Fruit fly (Drosophila melanogaster): Measurements from ENCODE around the gene SPE.

SPE gene

DNA sequence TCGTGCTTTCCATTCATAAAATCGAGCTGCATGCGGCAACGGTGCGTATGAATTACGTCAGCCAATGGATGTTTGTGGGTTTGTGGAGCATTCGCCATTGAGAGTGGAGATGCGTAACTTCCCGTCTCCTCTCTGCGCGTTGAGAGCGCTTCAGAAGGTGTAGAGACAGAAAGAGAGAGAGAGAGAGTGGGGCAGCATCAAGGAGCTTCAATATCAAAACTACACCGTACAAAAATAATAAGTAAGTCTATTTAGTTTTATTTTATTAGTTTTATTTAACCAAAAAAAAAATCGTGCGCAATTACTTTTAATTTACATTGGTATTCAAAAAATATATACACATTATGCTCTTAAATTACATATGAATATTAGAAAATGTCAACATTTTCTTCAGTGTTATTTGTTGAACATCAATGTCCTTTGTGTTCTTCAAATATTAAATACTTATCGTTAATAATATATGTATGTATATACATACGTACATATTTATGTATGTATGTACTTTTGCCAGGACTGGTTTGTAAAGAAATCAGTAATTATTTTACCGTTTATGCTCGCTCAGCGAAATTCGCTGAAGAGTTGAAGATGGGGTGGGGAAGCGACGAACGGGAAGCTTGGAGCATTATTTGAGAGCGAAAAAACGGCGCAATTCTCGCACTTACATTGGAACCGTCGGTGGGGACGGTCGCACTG lies 36.8 kb downstream of the SPE start, which contains the start of gene CG10365 (continued):
- peak; percentile 91 for TF ChIP-seq CG32532 (GFP tag; IDR thresholded peaks at IDR 0.05)
- no peak for TF ChIP-seq CG17802 (tag; optimal IDR thresholded peaks at IDR 0.05)
- peak; percentile 75 for TF ChIP-seq klu (GFP tag; IDR thresholded peaks at IDR 0.05)
- peak; percentile 78 for TF ChIP-seq CG11247 (GFP tag; IDR thresholded peaks at IDR 0.05)

DNA sequence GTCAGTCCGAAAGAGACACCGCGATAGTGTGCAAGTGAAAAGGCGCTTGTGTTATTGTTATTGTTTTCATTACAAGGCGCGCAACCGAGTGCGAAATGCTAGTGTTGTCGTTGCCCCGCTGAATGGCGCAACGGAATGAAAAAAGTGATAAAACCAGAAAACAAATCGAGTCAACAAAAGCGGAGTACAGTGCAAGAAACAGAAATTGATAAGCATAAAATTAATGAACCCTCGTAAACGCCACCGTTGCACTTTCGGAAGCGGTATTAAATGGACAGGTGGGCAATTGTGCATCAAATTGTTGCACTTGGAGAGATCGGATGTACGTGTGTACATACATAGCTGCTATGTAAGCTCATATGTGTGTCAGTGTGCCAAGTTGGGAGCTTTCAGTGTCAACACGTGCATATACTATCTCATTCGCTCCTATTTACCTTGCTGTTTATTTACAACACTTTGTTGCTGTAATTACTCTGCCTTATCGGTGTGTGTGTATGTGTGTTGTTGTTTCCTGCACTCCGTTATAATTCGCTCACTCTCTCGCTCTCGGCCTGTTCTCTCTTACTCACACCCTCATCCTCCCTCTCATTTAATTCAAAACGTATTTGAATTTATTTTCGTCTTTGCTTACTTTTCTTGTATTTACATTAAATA lies 37.5 kb downstream of the SPE start:
- TF ChIP-seq CrebB (tag; optimal IDR thresholded peaks at IDR 0.05) = peak; percentile 48
- TF ChIP-seq CG9817 (tag; optimal IDR thresholded peaks at IDR 0.05) = peak; percentile 7
- no peak for TF ChIP-seq Atf3 (GFP tag; optimal IDR thresholded peaks at IDR 0.05)
- no peak for TF ChIP-seq CG4404 (GFP tag; IDR thresholded peaks at IDR 0.05)
- TF ChIP-seq CG8281 (tag; optimal IDR thresholded peaks at IDR 0.05) = peak; percentile 52
- TF ChIP-seq grau (tag; optimal IDR thresholded peaks at IDR 0.05) = no peak
- TF ChIP-seq CG11456 (GFP tag; IDR thresholded peaks at IDR 0.05) = 0 out of 3 replicates have a peak, but pooled peaks have one; percentile 59
- TF ChIP-seq tgo (GFP tag; IDR thresholded peaks at IDR 0.05) = peak; percentile 50; the same call in 2 of the 3 replicates
- peak; percentile 38; the same call in 1 of the 2 replicates for TF ChIP-seq seq (GFP tag; IDR thresholded peaks at IDR 0.05)
- no peak for TF ChIP-seq CG10366 (GFP tag; IDR thresholded peaks at IDR 0.05)
- peak; percentile 42 for TF ChIP-seq CG1603 (tag; optimal IDR thresholded peaks at IDR 0.05)
- peak; percentile 84 for TF ChIP-seq CG17359 (tag; optimal IDR thresholded peaks at IDR 0.05)
- peak in 1 of 2 experiments; percentile 32 for TF ChIP-seq insv (GFP tag; optimal IDR thresholded peaks at IDR 0.05)
- TF ChIP-seq CG6654 (GFP tag; optimal IDR thresholded peaks at IDR 0.05) = no peak
- 0 out of 3 replicates have a peak, but pooled peaks have one; percentile 42 for TF ChIP-seq CG2199 (GFP tag; IDR thresholded peaks at IDR 0.05)
- peak; percentile 61; the same call in 1 of the 2 replicates for TF ChIP-seq ranshi (GFP tag; IDR thresholded peaks at IDR 0.05)
- peak; percentile 52 for TF ChIP-seq CG8359 (GFP tag; optimal IDR thresholded peaks at IDR 0.05; ENCODE audit: borderline replicate concordance)
- TF ChIP-seq tll (GFP tag; optimal IDR thresholded peaks at IDR 0.05) = no peak
- TF ChIP-seq CG2202 (tag; optimal IDR thresholded peaks at IDR 0.05) = peak; percentile 10
- no peak for TF ChIP-seq CG4282 (GFP tag; optimal IDR thresholded peaks at IDR 0.05)
- TF ChIP-seq Nf-YA (GFP tag; IDR thresholded peaks at IDR 0.05) = peak; percentile 86
- TF ChIP-seq PHDP (tag; optimal IDR thresholded peaks at IDR 0.05) = peak; percentile 19
- TF ChIP-seq CG2678 (tag; optimal IDR thresholded peaks at IDR 0.05) = peak; percentile 83
- TF ChIP-seq CG12071 (GFP tag; optimal IDR thresholded peaks at IDR 0.05) = peak; percentile 94
- TF ChIP-seq CG10543 (GFP tag; optimal IDR thresholded peaks at IDR 0.05) = peak; percentile 44
- TF ChIP-seq CG31388 (GFP tag; optimal IDR thresholded peaks at IDR 0.05) = no peak
- peak; percentile 38; the same call in 1 of the 2 replicates for TF ChIP-seq CG17328 (GFP tag; IDR thresholded peaks at IDR 0.05)
- peak; percentile 31 for TF ChIP-seq CG10209 (GFP tag; optimal IDR thresholded peaks at IDR 0.05)
- no peak for TF ChIP-seq CG8478 (optimal IDR thresholded peaks at IDR 0.05)
- TF ChIP-seq da (GFP tag; optimal IDR thresholded peaks at IDR 0.05) = no peak
- peak; percentile 46 for TF ChIP-seq org-1 (GFP tag; optimal IDR thresholded peaks at IDR 0.05)
- TF ChIP-seq otp (GFP tag; IDR thresholded peaks at IDR 0.05) = peak; percentile 75; the same call in 2 of the 3 replicates
- TF ChIP-seq B-H1 (GFP tag; IDR thresholded peaks at IDR 0.05) = no peak
- TF ChIP-seq Sox100B (GFP tag; optimal IDR thresholded peaks at IDR 0.05) = peak; percentile 64
- TF ChIP-seq Jarid2 (GFP tag; optimal IDR thresholded peaks at IDR 0.05) = peak; percentile 38
- peak; percentile 39; the same call in 1 of the 2 replicates for TF ChIP-seq dimm (GFP tag; IDR thresholded peaks at IDR 0.05)
- TF ChIP-seq tin (GFP tag; optimal IDR thresholded peaks at IDR 0.05) = no peak
- TF ChIP-seq ken (GFP tag; IDR thresholded peaks at IDR 0.05) = 0 out of 3 replicates have a peak, but pooled peaks have one; percentile 12
- 0 out of 2 replicates have a peak, but pooled peaks have one; percentile 3 for TF ChIP-seq crol (GFP tag; IDR thresholded peaks at IDR 0.05)
- no peak for TF ChIP-seq CG1832 (GFP tag; optimal IDR thresholded peaks at IDR 0.05)
- peak; percentile 60 for TF ChIP-seq CG15601 (tag; optimal IDR thresholded peaks at IDR 0.05)
- peak; percentile 36 for TF ChIP-seq HLHmδ (GFP tag; optimal IDR thresholded peaks at IDR 0.05)
